Worm (Caenorhabditis elegans): ENCODE measurements around the gene sdpn-1.

sdpn-1 gene

DNA sequence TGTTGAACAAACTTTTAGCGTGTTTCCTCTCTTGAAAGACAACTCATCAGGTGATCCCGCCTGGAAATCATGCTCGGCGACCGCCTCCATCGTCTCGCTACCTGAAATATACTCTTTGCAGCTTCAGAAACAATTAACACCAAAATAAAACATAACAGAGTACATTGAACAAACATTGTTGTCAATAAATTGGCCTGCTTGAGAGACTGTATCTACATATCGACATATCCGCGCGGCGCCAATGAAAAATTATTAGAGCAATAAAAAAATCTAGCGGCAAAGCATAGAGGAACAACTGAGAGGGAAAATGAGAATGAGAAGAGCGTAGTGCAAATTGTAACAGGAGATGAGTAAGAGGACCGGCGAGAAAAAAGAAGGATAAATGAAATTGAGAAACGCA, 36.4 kb downstream of the sdpn-1 start, which contains the start of gene sem-5:
TSS of gene sem-5 (minus strand) at position 101 of the 400 bp plus-strand sequence.
- TF ChIP-seq scrt-1 (GFP tag; IDR thresholded peaks at IDR 0.05) (no peak), ceh-36 (tag; optimal IDR thresholded peaks at IDR 0.05) (no peak), pes-1 (GFP tag; IDR thresholded peaks at IDR 0.05) (0 out of 2 replicates have a peak, but pooled peaks have one; percentile 5)

DNA sequence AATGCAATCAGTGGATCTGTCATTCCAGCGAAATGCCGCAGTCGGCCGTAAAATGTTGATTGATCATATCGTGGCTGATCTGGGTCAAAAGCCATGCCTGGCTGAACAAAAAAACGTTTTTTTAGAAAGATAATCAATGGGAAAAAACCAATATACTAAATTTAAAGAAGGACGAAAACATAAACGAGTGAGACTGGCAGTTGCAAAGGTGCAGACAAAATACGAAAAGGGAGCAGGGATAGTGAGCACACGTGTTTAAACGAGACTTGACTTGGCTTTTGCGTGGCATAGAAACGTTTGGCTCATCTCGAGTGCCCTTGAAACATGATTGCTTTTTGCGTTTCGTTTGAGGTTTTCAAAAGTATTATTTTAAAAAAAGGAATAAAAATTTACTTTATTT, 39.8 kb downstream of the sdpn-1 start, which contains the start of gene sfxn-2:
TSS of gene sfxn-2 (minus strand) at position 101 of the 400 bp plus-strand sequence.
- TF ChIP-seq pes-1 (GFP tag; IDR thresholded peaks at IDR 0.05) (no peak), scrt-1 (GFP tag; IDR thresholded peaks at IDR 0.05) (no peak), hmg-4 (GFP tag; optimal IDR thresholded peaks at IDR 0.05) (no peak), ceh-13 (GFP tag; optimal IDR thresholded peaks at IDR 0.05) (no peak)

DNA sequence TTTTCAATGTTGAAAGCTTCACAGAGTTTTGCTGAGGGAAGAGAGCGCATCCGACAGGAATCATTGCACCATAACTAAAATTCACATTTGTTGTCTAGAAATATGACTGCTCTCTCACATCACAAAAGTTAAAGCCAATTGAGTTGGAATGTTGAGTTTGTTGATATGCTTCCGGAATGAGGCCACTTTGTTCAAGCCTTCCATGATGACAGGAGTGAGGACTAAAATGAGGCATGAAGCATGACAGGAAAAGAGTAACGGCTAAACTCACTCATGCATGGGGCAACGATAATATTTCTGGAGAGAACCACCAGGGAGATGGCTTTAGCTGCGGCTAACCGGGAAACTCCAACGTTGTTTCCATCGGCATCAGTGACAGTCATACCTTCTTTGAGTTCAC, 41.6 kb downstream of the sdpn-1 start:
- TF ChIP-seq ets-7 (tag; optimal IDR thresholded peaks at IDR 0.05) (no peak), hmg-4 (GFP tag; optimal IDR thresholded peaks at IDR 0.05) (no peak)

DNA sequence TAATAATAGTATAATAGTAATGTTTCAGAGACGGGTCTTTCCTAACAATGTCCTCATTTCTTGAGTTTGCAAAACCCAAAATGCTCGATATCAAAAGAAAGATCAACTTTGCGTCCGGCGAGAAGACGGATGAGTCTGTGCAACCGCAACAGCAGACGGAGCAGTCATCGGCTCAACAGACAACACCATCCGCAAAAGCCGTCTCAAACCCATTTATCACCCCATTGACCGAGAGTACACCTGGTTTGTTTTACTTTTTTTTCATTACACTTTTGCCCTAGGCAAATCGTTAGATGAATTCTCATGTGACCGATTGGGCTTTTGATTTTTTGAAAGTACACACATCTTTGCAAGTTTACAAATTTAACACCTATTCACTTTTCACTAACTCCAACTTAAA, 43.7 kb downstream of the sdpn-1 start, which contains the start of gene dct-1:
TSS of gene dct-1 (plus strand) at position 27 of the 400 bp plus-strand sequence.
- TF ChIP-seq ets-7 (tag; optimal IDR thresholded peaks at IDR 0.05): no peak
- no peak for TF ChIP-seq ama-1 (optimal IDR thresholded peaks at IDR 0.05)
- no peak for TF ChIP-seq B0310.2 (tag; optimal IDR thresholded peaks at IDR 0.05)
- TF ChIP-seq scrt-1 (GFP tag; IDR thresholded peaks at IDR 0.05): no peak
- TF ChIP-seq tbx-11 (GFP tag; IDR thresholded peaks at IDR 0.05): no peak
- no peak for TF ChIP-seq pes-1 (GFP tag; IDR thresholded peaks at IDR 0.05)
- TF ChIP-seq hmg-4 (GFP tag; optimal IDR thresholded peaks at IDR 0.05): no peak
- TF ChIP-seq tbx-37 (GFP tag; conservative IDR thresholded peaks at IDR 0.05): no peak
- no peak for TF ChIP-seq aly-1 (tag; optimal IDR thresholded peaks at IDR 0.05)
- TF ChIP-seq ceh-36 (tag; optimal IDR thresholded peaks at IDR 0.05): no peak

DNA sequence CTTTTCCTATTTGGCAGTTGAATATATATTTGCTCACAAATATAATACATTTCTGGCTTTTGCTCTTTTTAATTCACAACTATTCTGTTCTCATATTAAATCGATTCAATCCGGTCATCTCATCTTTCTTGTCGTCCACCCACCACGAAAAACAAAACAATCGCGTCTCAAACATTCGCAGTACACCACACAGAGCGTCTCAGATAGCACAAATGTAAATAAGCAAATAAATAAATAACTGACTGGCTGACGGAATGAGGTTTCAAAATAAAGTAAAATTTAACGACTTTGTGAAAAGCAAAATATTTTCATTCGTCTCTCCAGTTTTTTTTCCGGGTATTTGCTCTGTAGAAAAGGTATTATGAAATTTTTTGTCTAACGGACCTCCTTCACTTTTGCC, 44.3 kb downstream of the sdpn-1 start:
- TF ChIP-seq tbx-37 (GFP tag; conservative IDR thresholded peaks at IDR 0.05): no peak
- no peak for TF ChIP-seq ceh-36 (tag; optimal IDR thresholded peaks at IDR 0.05)
- no peak for TF ChIP-seq tra-4 (tag; optimal IDR thresholded peaks at IDR 0.05)
- TF ChIP-seq ets-7 (tag; optimal IDR thresholded peaks at IDR 0.05): no peak
- no peak for TF ChIP-seq ceh-13 (GFP tag; optimal IDR thresholded peaks at IDR 0.05)
- TF ChIP-seq sea-1 (GFP tag; conservative IDR thresholded peaks at IDR 0.05): no peak
- no peak for TF ChIP-seq pes-1 (GFP tag; IDR thresholded peaks at IDR 0.05)
- no peak for TF ChIP-seq hmg-4 (GFP tag; optimal IDR thresholded peaks at IDR 0.05)
- no peak for TF ChIP-seq flt-1 (GFP tag; IDR thresholded peaks at IDR 0.05)
- no peak for TF ChIP-seq B0310.2 (tag; optimal IDR thresholded peaks at IDR 0.05)
- TF ChIP-seq hnd-1 (tag; optimal IDR thresholded peaks at IDR 0.05): no peak
- no peak for TF ChIP-seq ama-1 (optimal IDR thresholded peaks at IDR 0.05)
- no peak for TF ChIP-seq F13C5.2 (tag; optimal IDR thresholded peaks at IDR 0.05)
- no peak for TF ChIP-seq scrt-1 (GFP tag; IDR thresholded peaks at IDR 0.05)
- TF ChIP-seq tbx-11 (GFP tag; IDR thresholded peaks at IDR 0.05): no peak

DNA sequence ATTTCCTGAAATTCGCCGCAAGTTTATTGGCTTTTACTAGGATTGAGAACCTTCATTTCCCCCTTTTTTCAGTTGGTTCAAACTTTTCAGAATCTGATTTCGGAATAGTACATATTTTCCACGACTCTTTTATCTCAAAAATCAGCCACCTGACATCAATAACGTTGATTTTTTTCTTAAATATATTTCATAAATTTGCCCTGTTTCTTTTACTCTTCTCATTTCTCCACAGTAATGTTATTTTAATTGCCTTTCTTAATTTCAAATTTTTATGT, 45.0 kb downstream of the sdpn-1 start:
- TF ChIP-seq tra-4 (tag; optimal IDR thresholded peaks at IDR 0.05) (no peak), hnd-1 (tag; optimal IDR thresholded peaks at IDR 0.05) (no peak), scrt-1 (GFP tag; IDR thresholded peaks at IDR 0.05) (no peak), B0310.2 (tag; optimal IDR thresholded peaks at IDR 0.05) (no peak), hmg-4 (GFP tag; optimal IDR thresholded peaks at IDR 0.05) (no peak), ets-7 (tag; optimal IDR thresholded peaks at IDR 0.05) (no peak), flt-1 (GFP tag; IDR thresholded peaks at IDR 0.05) (no peak), tbx-37 (GFP tag; conservative IDR thresholded peaks at IDR 0.05) (no peak), hmbx-1 (tag; optimal IDR thresholded peaks at IDR 0.05) (no peak), ceh-13 (GFP tag; optimal IDR thresholded peaks at IDR 0.05) (no peak), ceh-36 (tag; optimal IDR thresholded peaks at IDR 0.05) (no peak)

DNA sequence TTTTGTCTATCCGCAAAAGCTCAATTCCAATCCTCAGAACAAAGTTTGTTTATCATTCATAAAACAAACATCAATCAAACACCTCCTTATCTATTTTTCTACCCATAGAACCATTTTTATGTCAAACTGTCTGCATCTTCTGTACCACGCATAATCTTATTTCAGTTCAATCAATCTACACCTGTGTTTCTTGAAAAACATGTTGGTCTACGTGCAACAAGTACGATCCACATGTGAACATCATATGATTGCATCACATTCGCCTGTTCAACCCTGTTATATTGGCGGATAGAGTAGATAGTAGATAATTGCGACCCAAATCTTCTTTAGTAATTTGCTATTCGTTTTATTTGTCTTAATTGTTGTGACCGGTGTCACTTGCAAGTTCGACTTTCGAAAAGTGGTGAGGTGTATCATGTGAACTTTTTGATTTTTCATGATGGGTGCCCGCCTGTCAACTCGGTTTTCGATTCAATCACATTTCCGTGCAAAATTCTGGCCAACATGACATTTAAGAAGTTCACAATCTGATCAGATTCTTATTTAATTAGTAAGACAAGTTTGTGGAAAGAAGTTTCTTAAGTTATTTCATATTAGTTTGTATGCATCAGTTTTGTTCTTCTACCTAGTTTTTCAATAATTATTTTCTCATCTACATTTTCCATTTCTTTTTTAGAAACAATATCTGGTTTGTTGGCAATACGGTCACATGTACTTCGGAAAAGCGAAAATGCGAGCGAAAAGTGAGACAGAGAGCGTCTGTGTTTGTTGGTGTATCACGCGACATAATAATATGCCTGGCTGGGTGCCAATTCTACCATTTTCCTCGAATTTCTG, 45.6 kb downstream of the sdpn-1 start:
- TF ChIP-seq scrt-1 (GFP tag; IDR thresholded peaks at IDR 0.05): no peak
- TF ChIP-seq hmbx-1 (tag; optimal IDR thresholded peaks at IDR 0.05): no peak
- TF ChIP-seq tbx-37 (GFP tag; conservative IDR thresholded peaks at IDR 0.05): no peak
- no peak for TF ChIP-seq ama-1 (optimal IDR thresholded peaks at IDR 0.05)
- TF ChIP-seq ceh-13 (GFP tag; optimal IDR thresholded peaks at IDR 0.05): no peak
- no peak for TF ChIP-seq aly-1 (tag; optimal IDR thresholded peaks at IDR 0.05)
- no peak for TF ChIP-seq tra-4 (tag; optimal IDR thresholded peaks at IDR 0.05)
- TF ChIP-seq hnd-1 (tag; optimal IDR thresholded peaks at IDR 0.05): no peak

DNA sequence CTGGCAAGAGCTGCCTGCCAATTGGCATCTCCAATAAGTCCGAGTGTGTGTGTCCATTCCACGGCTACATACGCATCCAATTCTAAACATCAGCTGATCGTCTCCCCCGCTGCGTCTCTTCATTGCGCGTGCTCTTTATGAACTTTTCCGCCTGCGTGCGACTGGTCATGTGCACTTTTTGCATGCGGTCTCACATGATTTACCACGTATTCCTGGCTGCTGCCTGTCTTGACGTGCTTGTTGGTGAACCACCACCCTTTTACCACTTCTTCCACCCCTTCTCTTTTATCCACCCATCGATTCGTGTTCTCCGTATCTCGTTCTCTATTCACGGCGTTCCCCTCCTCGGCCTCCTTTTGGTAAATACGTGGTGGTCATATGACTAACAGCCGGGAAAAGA, 46.5 kb downstream of the sdpn-1 start:
- TF ChIP-seq ceh-13 (GFP tag; optimal IDR thresholded peaks at IDR 0.05) (no peak), ceh-36 (tag; optimal IDR thresholded peaks at IDR 0.05) (no peak), aly-1 (tag; optimal IDR thresholded peaks at IDR 0.05) (no peak), pes-1 (GFP tag; IDR thresholded peaks at IDR 0.05) (no peak), hmbx-1 (tag; optimal IDR thresholded peaks at IDR 0.05) (no peak), tra-4 (tag; optimal IDR thresholded peaks at IDR 0.05) (no peak), F13C5.2 (tag; optimal IDR thresholded peaks at IDR 0.05) (peak; percentile 81), tbx-37 (GFP tag; conservative IDR thresholded peaks at IDR 0.05) (no peak; the same call in 1 of the 2 replicates), sea-1 (GFP tag; conservative IDR thresholded peaks at IDR 0.05) (peak; percentile 61; the same call in 1 of the 2 replicates), tbx-11 (GFP tag; IDR thresholded peaks at IDR 0.05) (0 out of 2 replicates have a peak, but pooled peaks have one; percentile 45), hnd-1 (tag; optimal IDR thresholded peaks at IDR 0.05) (no peak), hmg-4 (GFP tag; optimal IDR thresholded peaks at IDR 0.05) (peak; percentile 93), scrt-1 (GFP tag; IDR thresholded peaks at IDR 0.05) (peak; percentile 70), ama-1 (optimal IDR thresholded peaks at IDR 0.05) (no peak), ets-7 (tag; optimal IDR thresholded peaks at IDR 0.05) (no peak), flt-1 (GFP tag; IDR thresholded peaks at IDR 0.05) (no peak), B0310.2 (tag; optimal IDR thresholded peaks at IDR 0.05) (peak; percentile 41)
